Worm (Caenorhabditis elegans) whole organism, young adult: ENCODE measurements around the gene idpb-1.

ENCODE experiments used
- B0019.2 ChIP-seq: fragments of 200-800 bp; sonication (Bioruptor generic); conservative IDR thresholded peaks from 2 replicates; pipeline ENCODE4 v1.3.6; 2022; ENCODE audit warnings: missing genetic modification reagents, missing genetic modification characterization, missing compliant biosample characterization
- B0336.3 ChIP-seq: fragments of 200-800 bp; sonication (Bioruptor generic); IDR thresholded peaks from 2 replicates; pipeline ENCODE4 v1.3.6; 2022; ENCODE audit warnings: missing genetic modification characterization, missing compliant biosample characterization
- C06A6.2 ChIP-seq: fragments of 200-800 bp; sonication (Bioruptor generic); conservative IDR thresholded peaks from 2 replicates; pipeline ENCODE4 v1.3.6; 2022; ENCODE audit warnings: missing genetic modification characterization, missing compliant biosample characterization
- F10E7.11 ChIP-seq: sonication (generic microtip); optimal IDR thresholded peaks from 2 replicates; lab custom pipeline; 2017; ENCODE audit warnings: mild to moderate bottlenecking, missing genetic modification characterization, moderate library complexity, missing compliant biosample characterization
- F22D6.2 ChIP-seq: sonication (generic microtip); optimal IDR thresholded peaks from 2 replicates; lab custom pipeline; 2016; ENCODE audit warnings: mild to moderate bottlenecking, missing genetic modification characterization, missing compliant biosample characterization
- F33H1.4 ChIP-seq: fragments of 200-800 bp; sonication (Bioruptor generic); IDR thresholded peaks from 2 replicates; pipeline ENCODE4 v1.3.6; 2022; ENCODE audit warnings: missing genetic modification reagents, missing genetic modification characterization, missing compliant biosample characterization
- F55B11.4 ChIP-seq: sonication (generic microtip); optimal IDR thresholded peaks from 2 replicates; lab custom pipeline; 2016; ENCODE audit warnings: missing compliant biosample characterization, missing genetic modification characterization, borderline replicate concordance; ENCODE audit not compliant: insufficient read depth
- F57A8.1 ChIP-seq: fragments of 200-800 bp; sonication (Bioruptor generic); optimal IDR thresholded peaks from 2 replicates; lab custom pipeline; 2018; ENCODE audit warnings: mild to moderate bottlenecking, missing genetic modification characterization, moderate library complexity, missing compliant biosample characterization
- K11D2.4 ChIP-seq: fragments of 200-800 bp; sonication (Bioruptor generic); IDR thresholded peaks from 2 replicates; pipeline ENCODE4 v1.3.6; 2022; ENCODE audit warnings: missing genetic modification reagents, missing genetic modification characterization, missing compliant biosample characterization
- K12H6.12 ChIP-seq: fragments of 200-800 bp; sonication (Bioruptor generic); optimal IDR thresholded peaks from 2 replicates; lab custom pipeline; 2018; ENCODE audit warnings: mild to moderate bottlenecking, missing genetic modification characterization, missing compliant biosample characterization
- Y95B8A.8 ChIP-seq: fragments of 200-800 bp; sonication (Bioruptor generic); IDR thresholded peaks from 2 replicates; pipeline ENCODE4 v1.3.6; 2022; ENCODE audit warnings: missing genetic modification reagents, missing genetic modification characterization, missing compliant biosample characterization
- ZK185.1 ChIP-seq: sonication (generic microtip); optimal IDR thresholded peaks from 2 replicates; lab custom pipeline; 2016; ENCODE audit warnings: mild to moderate bottlenecking, missing genetic modification characterization, missing compliant biosample characterization; ENCODE audit not compliant: poor library complexity, severe bottlenecking
- aptf-2 ChIP-seq: fragments of 200-800 bp; sonication (Bioruptor generic); conservative IDR thresholded peaks from 2 replicates; pipeline ENCODE4 v1.3.6; 2022; ENCODE audit warnings: missing genetic modification reagents, missing genetic modification characterization, missing compliant biosample characterization
- atf-7 ChIP-seq: sonication (generic microtip); optimal IDR thresholded peaks from 2 replicates; lab custom pipeline; 2017; ENCODE audit warnings: mild to moderate bottlenecking, missing genetic modification characterization, missing compliant biosample characterization
- attf-5 ChIP-seq: fragments of 200-800 bp; sonication (Bioruptor generic); optimal IDR thresholded peaks from 2 replicates; lab custom pipeline; 2018; ENCODE audit warnings: mild to moderate bottlenecking, missing genetic modification characterization, missing compliant biosample characterization
- bed-1 ChIP-seq: fragments of 200-800 bp; sonication (Bioruptor generic); IDR thresholded peaks from 2 replicates; pipeline ENCODE4 v1.3.6; 2022; ENCODE audit warnings: missing genetic modification reagents, missing genetic modification characterization, missing compliant biosample characterization
- ceh-100 ChIP-seq: fragments of 200-800 bp; sonication (Bioruptor generic); IDR thresholded peaks from 2 replicates; pipeline ENCODE4 v1.3.6; 2022; ENCODE audit warnings: missing genetic modification reagents, missing genetic modification characterization, missing compliant biosample characterization
- ceh-27 ChIP-seq: fragments of 200-800 bp; sonication (Bioruptor generic); optimal IDR thresholded peaks from 2 replicates; lab custom pipeline; 2018; ENCODE audit warnings: mild to moderate bottlenecking, missing genetic modification characterization, moderate library complexity, missing compliant biosample characterization
- ceh-40 ChIP-seq: fragments of 200-800 bp; sonication (Bioruptor generic); IDR thresholded peaks from 2 replicates; pipeline ENCODE4 v1.3.6; 2022; ENCODE audit warnings: missing genetic modification characterization, missing compliant biosample characterization
- ceh-58 ChIP-seq: fragments of 200-800 bp; sonication (Bioruptor generic); IDR thresholded peaks from 2 replicates; pipeline ENCODE4 v1.3.6; 2022; ENCODE audit warnings: missing genetic modification characterization, missing compliant biosample characterization
- chd-7 ChIP-seq: sonication (generic microtip); optimal IDR thresholded peaks from 2 replicates; lab custom pipeline; 2016; ENCODE audit warnings: mild to moderate bottlenecking, missing genetic modification characterization, moderate library complexity, missing compliant biosample characterization
- die-1 ChIP-seq: sonication (generic microtip); optimal IDR thresholded peaks from 2 replicates; lab custom pipeline; 2016; ENCODE audit warnings: missing genotype, mild to moderate bottlenecking, missing genetic modification characterization, missing compliant biosample characterization
- egl-18 ChIP-seq: fragments of 200-800 bp; sonication (Bioruptor generic); IDR thresholded peaks from 2 replicates; pipeline ENCODE4 v1.3.6; 2022; ENCODE audit warnings: missing genetic modification reagents, missing genetic modification characterization, missing compliant biosample characterization
- egrh-3 ChIP-seq: fragments of 200-800 bp; sonication (Bioruptor generic); IDR thresholded peaks from 2 replicates; pipeline ENCODE4 v1.3.6; 2022; ENCODE audit warnings: missing genetic modification reagents, missing genetic modification characterization, missing compliant biosample characterization
- ekl-4 ChIP-seq: fragments of 200-800 bp; sonication (Bioruptor generic); IDR thresholded peaks from 2 replicates; pipeline ENCODE4 v1.3.6; 2022; ENCODE audit warnings: missing genetic modification reagents, missing genetic modification characterization, missing compliant biosample characterization
- fkh-3 ChIP-seq: sonication (generic microtip); optimal IDR thresholded peaks from 2 replicates; lab custom pipeline; 2016; ENCODE audit warnings: mild to moderate bottlenecking, missing genetic modification characterization, missing compliant biosample characterization
- gei-17 ChIP-seq: fragments of 200-800 bp; sonication (Bioruptor generic); optimal IDR thresholded peaks from 2 replicates; lab custom pipeline; 2018; ENCODE audit warnings: mild to moderate bottlenecking, missing genetic modification characterization, missing compliant biosample characterization
- hsf-1 ChIP-seq: fragments of 200-800 bp; sonication (Bioruptor generic); IDR thresholded peaks from 2 replicates; pipeline ENCODE4 v1.3.6; 2022; ENCODE audit warnings: missing genetic modification reagents, missing genetic modification characterization, missing compliant biosample characterization
- lag-1 ChIP-seq: fragments of 200-800 bp; sonication (Bioruptor generic); IDR thresholded peaks from 2 replicates; pipeline ENCODE4 v1.3.6; 2022; ENCODE audit warnings: missing genetic modification reagents, missing genetic modification characterization, missing compliant biosample characterization
- let-526 ChIP-seq: fragments of 200-800 bp; sonication (Bioruptor generic); IDR thresholded peaks from 2 replicates; pipeline ENCODE4 v1.3.6; 2022; ENCODE audit warnings: missing genetic modification reagents, missing genetic modification characterization, missing compliant biosample characterization
- lin-26 ChIP-seq: fragments of 200-800 bp; sonication (Bioruptor generic); IDR thresholded peaks from 2 replicates; pipeline ENCODE4 v1.3.6; 2022; ENCODE audit warnings: missing genetic modification reagents, missing genetic modification characterization, missing compliant biosample characterization
- lsy-27 ChIP-seq: sonication (generic microtip); optimal IDR thresholded peaks from 2 replicates; lab custom pipeline; 2017; ENCODE audit warnings: missing genetic modification characterization, mild to moderate bottlenecking, missing compliant biosample characterization, antibody characterized with exemption, missing genotype, borderline replicate concordance; ENCODE audit not compliant: insufficient read depth
- madf-6 ChIP-seq: fragments of 200-800 bp; sonication (Bioruptor generic); IDR thresholded peaks from 2 replicates; pipeline ENCODE4 v1.3.6; 2022; ENCODE audit warnings: missing genetic modification reagents, missing genetic modification characterization, missing compliant biosample characterization
- madf-8 ChIP-seq: fragments of 200-800 bp; sonication (Bioruptor generic); conservative IDR thresholded peaks from 2 replicates; pipeline ENCODE4 v1.3.6; 2022; ENCODE audit warnings: missing genetic modification reagents, missing genetic modification characterization, missing compliant biosample characterization
- mel-28 ChIP-seq: sonication (generic microtip); optimal IDR thresholded peaks from 2 replicates; lab custom pipeline; 2016; ENCODE audit warnings: borderline replicate concordance, mild to moderate bottlenecking, missing genetic modification characterization, missing compliant biosample characterization
- nhr-120 ChIP-seq: fragments of 200-800 bp; sonication (Bioruptor generic); IDR thresholded peaks from 2 replicates; pipeline ENCODE4 v1.3.6; 2022; ENCODE audit warnings: missing genetic modification characterization, missing compliant biosample characterization
- nhr-27 ChIP-seq: fragments of 200-800 bp; sonication (Bioruptor generic); optimal IDR thresholded peaks from 2 replicates; lab custom pipeline; 2018; ENCODE audit warnings: mild to moderate bottlenecking, missing genetic modification characterization, moderate library complexity, missing compliant biosample characterization
- nhr-80 ChIP-seq: sonication (generic microtip); optimal IDR thresholded peaks from 2 replicates; lab custom pipeline; 2016; ENCODE audit warnings: missing genetic modification characterization, missing compliant biosample characterization
- nhr-90 ChIP-seq: sonication (generic microtip); optimal IDR thresholded peaks from 2 replicates; lab custom pipeline; 2016; ENCODE audit warnings: missing genotype, mild to moderate bottlenecking, missing genetic modification characterization, missing compliant biosample characterization
- sea-2 ChIP-seq: fragments of 200-800 bp; sonication (Bioruptor generic); IDR thresholded peaks from 2 replicates; pipeline ENCODE4 v1.3.6; 2022; ENCODE audit warnings: missing genetic modification characterization, missing compliant biosample characterization
- snpc-1.1 ChIP-seq: sonication (generic microtip); optimal IDR thresholded peaks from 2 replicates; lab custom pipeline; 2017; ENCODE audit warnings: missing genetic modification characterization, mild to moderate bottlenecking, missing compliant biosample characterization, antibody characterized with exemption, moderate library complexity, missing genotype, missing genetic modification reagents; ENCODE audit not compliant: insufficient read depth
- somi-1 ChIP-seq: fragments of 200-800 bp; sonication (Bioruptor generic); optimal IDR thresholded peaks from 2 replicates; lab custom pipeline; 2018; ENCODE audit warnings: mild to moderate bottlenecking, missing genetic modification characterization, missing compliant biosample characterization
- sptf-2 ChIP-seq: fragments of 200-800 bp; sonication (Bioruptor generic); optimal IDR thresholded peaks from 2 replicates; lab custom pipeline; 2018; ENCODE audit warnings: mild to moderate bottlenecking, missing genetic modification characterization, missing compliant biosample characterization
- tbx-9 ChIP-seq: sonication (generic microtip); optimal IDR thresholded peaks from 2 replicates; lab custom pipeline; 2016; ENCODE audit warnings: borderline replicate concordance, missing genetic modification characterization, inconsistent platforms, missing compliant biosample characterization
- unc-130 ChIP-seq: sonication (generic microtip); optimal IDR thresholded peaks from 2 replicates; lab custom pipeline; 2016; ENCODE audit warnings: missing genetic modification reagents, missing genetic modification characterization, missing compliant biosample characterization
- zfh-2 ChIP-seq: fragments of 200-800 bp; sonication (Bioruptor generic); conservative IDR thresholded peaks from 2 replicates; pipeline ENCODE4 v1.3.6; 2022; ENCODE audit warnings: missing genetic modification reagents, missing genetic modification characterization, missing compliant biosample characterization
- zim-3 ChIP-seq: sonication (generic microtip); optimal IDR thresholded peaks from 2 replicates; lab custom pipeline; 2017; ENCODE audit warnings: mild to moderate bottlenecking, missing genetic modification characterization, moderate library complexity, missing compliant biosample characterization
- ztf-18 ChIP-seq: sonication (generic microtip); optimal IDR thresholded peaks from 2 replicates; lab custom pipeline; 2016; ENCODE audit warnings: missing genotype, mild to moderate bottlenecking, missing genetic modification characterization, missing compliant biosample characterization
- ztf-3 ChIP-seq: fragments of 200-800 bp; sonication (Bioruptor generic); optimal IDR thresholded peaks from 2 replicates; lab custom pipeline; 2018; ENCODE audit warnings: mild to moderate bottlenecking, missing genetic modification characterization, missing compliant biosample characterization

Gene idpb-1

ce11 chrII:5057315-5057714 lies 44.5 kb upstream of the idpb-1 start (continued):
- no peak for TF ChIP-seq fkh-3 (tag; lab: Kevin White, UChicago)
- TF ChIP-seq F10E7.11 (tag; lab: Kevin White, UChicago) = no peak
- no peak for TF ChIP-seq egl-18 (GFP tag; lab: Robert Waterston, UW)
- no peak for TF ChIP-seq tbx-9 (tag; lab: Kevin White, UChicago)
- peak; percentile 15 for TF ChIP-seq die-1 (tag; lab: Kevin White, UChicago)
- TF ChIP-seq ceh-58 (GFP tag; lab: Robert Waterston, UW) = no peak
- TF ChIP-seq ceh-27 (GFP tag; lab: Kevin White, UChicago) = peak; percentile 30
- peak; percentile 31 for TF ChIP-seq chd-7
- TF ChIP-seq B0019.2 = 0 out of 2 replicates have a peak, but pooled peaks have one; percentile 43
- no peak for TF ChIP-seq F57A8.1 (GFP tag; lab: Kevin White, UChicago)
- no peak for TF ChIP-seq unc-130 (GFP tag; lab: Kevin White, UChicago)
- TF ChIP-seq ztf-18 (tag; lab: Kevin White, UChicago) = peak; percentile 32
- no peak for TF ChIP-seq lag-1
- no peak for TF ChIP-seq sea-2 (GFP tag; lab: Robert Waterston, UW)
- TF ChIP-seq madf-6 (GFP tag; lab: Robert Waterston, UW) = peak; percentile 85
- peak; percentile 4 for TF ChIP-seq nhr-90
- TF ChIP-seq lsy-27 (tag; lab: Kevin White, UChicago) = no peak
- peak; percentile 38 for TF ChIP-seq zim-3 (tag; lab: Kevin White, UChicago)
- TF ChIP-seq attf-5 = no peak
- no peak for TF ChIP-seq nhr-120 (GFP tag; lab: Robert Waterston, UW)
- TF ChIP-seq ceh-40 (GFP tag; lab: Robert Waterston, UW) = 0 out of 2 replicates have a peak, but pooled peaks have one; percentile 42
- TF ChIP-seq F22D6.2 (tag; lab: Kevin White, UChicago) = no peak
- no peak for TF ChIP-seq somi-1 (GFP tag; lab: Kevin White, UChicago)
- TF ChIP-seq K11D2.4 (GFP tag; lab: Robert Waterston, UW) = peak; percentile 67
- TF ChIP-seq ceh-100 = peak; percentile 86
- TF ChIP-seq egrh-3 (GFP tag; lab: Robert Waterston, UW) = no peak
- TF ChIP-seq ztf-3 (GFP tag; lab: Kevin White, UChicago) = no peak
- TF ChIP-seq nhr-27 (tag; lab: Kevin White, UChicago) = no peak
- peak; percentile 41 for TF ChIP-seq madf-8
- TF ChIP-seq ekl-4 (GFP tag; lab: Robert Waterston, UW) = peak; percentile 88
- TF ChIP-seq B0336.3 (GFP tag; lab: Robert Waterston, UW) = peak; percentile 67
- no peak for TF ChIP-seq Y95B8A.8
- TF ChIP-seq gei-17 (GFP tag; lab: Kevin White, UChicago) = no peak
- TF ChIP-seq C06A6.2 (GFP tag; lab: Robert Waterston, UW) = peak; percentile 63
- TF ChIP-seq nhr-80 (tag; lab: Kevin White, UChicago) = peak; percentile 1
- TF ChIP-seq bed-1 (GFP tag; lab: Robert Waterston, UW) = 0 out of 2 replicates have a peak, but pooled peaks have one; percentile 63
- no peak for TF ChIP-seq aptf-2 (GFP tag; lab: Robert Waterston, UW)
- peak; percentile 26 for TF ChIP-seq ZK185.1 (tag; lab: Kevin White, UChicago)
- TF ChIP-seq sptf-2 (GFP tag; lab: Kevin White, UChicago) = no peak
- peak; percentile 61; the same call in 1 of the 2 replicates for TF ChIP-seq lin-26 (GFP tag; lab: Robert Waterston, UW)
- TF ChIP-seq F33H1.4 (GFP tag; lab: Robert Waterston, UW) = peak; percentile 72
- TF ChIP-seq hsf-1 (GFP tag; lab: Robert Waterston, UW) = peak; percentile 72
- 0 out of 2 replicates have a peak, but pooled peaks have one; percentile 19 for TF ChIP-seq let-526 (GFP tag; lab: Robert Waterston, UW)
- TF ChIP-seq K12H6.12 (tag; lab: Kevin White, UChicago) = peak; percentile 31
- no peak for TF ChIP-seq zfh-2 (GFP tag; lab: Robert Waterston, UW)
- TF ChIP-seq mel-28 = no peak
- TF ChIP-seq F55B11.4 = no peak
- peak; percentile 8 for TF ChIP-seq atf-7
- TF ChIP-seq snpc-1.1 (tag; lab: Kevin White, UChicago) = peak; percentile 97
